Worm (Caenorhabditis elegans): ENCODE measurements around the gene copb-2.

The copb-2 gene

ce11 chrIV:9444417-9445026, 15.0 kb upstream of the copb-2 start (continued):
- TF ChIP-seq C38D4.7 (GFP tag; optimal IDR thresholded peaks at IDR 0.05), result no peak
- peak; percentile 67 for TF ChIP-seq rnt-1 (tag; optimal IDR thresholded peaks at IDR 0.05)
- TF ChIP-seq odd-2 (tag; optimal IDR thresholded peaks at IDR 0.05), result no peak
- peak; percentile 50 for TF ChIP-seq unc-55 (GFP tag; optimal IDR thresholded peaks at IDR 0.05)
- peak; percentile 87 for TF ChIP-seq tbx-2 (tag; optimal IDR thresholded peaks at IDR 0.05)
- TF ChIP-seq F13H6.1 (tag; optimal IDR thresholded peaks at IDR 0.05), result peak; percentile 42
- TF ChIP-seq pag-3 (tag; optimal IDR thresholded peaks at IDR 0.05; ENCODE audit: borderline replicate concordance), result no peak
- TF ChIP-seq ama-1 (optimal IDR thresholded peaks at IDR 0.05), result peak; percentile 97
- peak; percentile 77 for TF ChIP-seq elt-2 (tag; optimal IDR thresholded peaks at IDR 0.05)
- no peak for TF ChIP-seq zip-5 (tag; optimal IDR thresholded peaks at IDR 0.05)
- peak; percentile 37 for TF ChIP-seq sdc-2 (tag; optimal IDR thresholded peaks at IDR 0.05)
- TF ChIP-seq pat-9 (tag; optimal IDR thresholded peaks at IDR 0.05), result no peak
- no peak for TF ChIP-seq dmd-4 (tag; optimal IDR thresholded peaks at IDR 0.05; ENCODE audit: borderline replicate concordance)
- peak; percentile 86 for TF ChIP-seq ceh-31 (tag; optimal IDR thresholded peaks at IDR 0.05)
- peak; percentile 23 for TF ChIP-seq fkh-6 (tag; optimal IDR thresholded peaks at IDR 0.05)
- no peak for TF ChIP-seq ceh-45 (GFP tag; IDR thresholded peaks at IDR 0.05)
- TF ChIP-seq Y22D7AL.16 (tag; optimal IDR thresholded peaks at IDR 0.05), result no peak
- peak; percentile 59 for TF ChIP-seq pax-1 (tag; optimal IDR thresholded peaks at IDR 0.05)
- TF ChIP-seq che-1 (tag; optimal IDR thresholded peaks at IDR 0.05), result peak; percentile 33
- TF ChIP-seq ceh-9 (tag; optimal IDR thresholded peaks at IDR 0.05), result no peak
- no peak for TF ChIP-seq nhr-232 (tag; optimal IDR thresholded peaks at IDR 0.05)
- no peak for TF ChIP-seq hlh-6 (tag; optimal IDR thresholded peaks at IDR 0.05)
- TF ChIP-seq ets-4 (tag; optimal IDR thresholded peaks at IDR 0.05), result peak; percentile 61
- no peak for TF ChIP-seq nhr-11 (tag; optimal IDR thresholded peaks at IDR 0.05)
- peak; percentile 61 for TF ChIP-seq ceh-30 (tag; optimal IDR thresholded peaks at IDR 0.05)
- no peak for TF ChIP-seq ahr-1 (tag; optimal IDR thresholded peaks at IDR 0.05)
- TF ChIP-seq ceh-24 (tag; optimal IDR thresholded peaks at IDR 0.05), result no peak
- peak; percentile 6 for TF ChIP-seq C08G9.2 (tag; optimal IDR thresholded peaks at IDR 0.05)
- TF ChIP-seq elt-4 (tag; optimal IDR thresholded peaks at IDR 0.05), result no peak
- no peak for TF ChIP-seq fax-1 (tag; optimal IDR thresholded peaks at IDR 0.05)
- TF ChIP-seq ceh-22 (tag; optimal IDR thresholded peaks at IDR 0.05), result peak; percentile 16
- no peak for TF ChIP-seq eyg-1 (tag; optimal IDR thresholded peaks at IDR 0.05)
- no peak for TF ChIP-seq lim-6 (tag; optimal IDR thresholded peaks at IDR 0.05)
- TF ChIP-seq ceh-2 (tag; optimal IDR thresholded peaks at IDR 0.05), result peak; percentile 41
- peak; percentile 7 for TF ChIP-seq pha-2 (tag; optimal IDR thresholded peaks at IDR 0.05)
- no peak for TF ChIP-seq hlh-15 (tag; optimal IDR thresholded peaks at IDR 0.05)
- peak; percentile 40 for TF ChIP-seq ztf-16 (tag; optimal IDR thresholded peaks at IDR 0.05)
- peak; percentile 76 for TF ChIP-seq ref-2 (tag; optimal IDR thresholded peaks at IDR 0.05)
- peak; percentile 79 for TF ChIP-seq unc-42 (tag; optimal IDR thresholded peaks at IDR 0.05)
- no peak for TF ChIP-seq sox-4 (tag; optimal IDR thresholded peaks at IDR 0.05)
- TF ChIP-seq lin-11 (tag; optimal IDR thresholded peaks at IDR 0.05), result no peak
- no peak for TF ChIP-seq gmeb-2 (tag; optimal IDR thresholded peaks at IDR 0.05)
- TF ChIP-seq npax-4 (tag; optimal IDR thresholded peaks at IDR 0.05), result no peak

ce11 chrIV:9445407-9445806, 14.1 kb upstream of the copb-2 start, which contains the start of gene hsp-12.3:
Gene hsp-12.3, minus strand, starts transcription at chrIV:9445507.
- no peak for TF ChIP-seq C08G9.2 (tag; optimal IDR thresholded peaks at IDR 0.05)
- no peak for TF ChIP-seq ceh-22 (tag; optimal IDR thresholded peaks at IDR 0.05)
- TF ChIP-seq pha-4 (tag; optimal IDR thresholded peaks at IDR 0.05), result no peak
- TF ChIP-seq che-1 (tag; optimal IDR thresholded peaks at IDR 0.05), result no peak
- no peak for TF ChIP-seq hlh-13 (GFP tag; optimal IDR thresholded peaks at IDR 0.05)
- TF ChIP-seq ceh-24 (tag; optimal IDR thresholded peaks at IDR 0.05), result no peak
- no peak for TF ChIP-seq mec-3 (tag; optimal IDR thresholded peaks at IDR 0.05; ENCODE audit: borderline replicate concordance)
- no peak for TF ChIP-seq npax-4 (tag; optimal IDR thresholded peaks at IDR 0.05)
- no peak for TF ChIP-seq ahr-1 (tag; optimal IDR thresholded peaks at IDR 0.05)
- TF ChIP-seq lin-11 (tag; optimal IDR thresholded peaks at IDR 0.05), result no peak
- TF ChIP-seq Y22D7AL.16 (tag; optimal IDR thresholded peaks at IDR 0.05), result no peak
- no peak for TF ChIP-seq unc-55 (GFP tag; optimal IDR thresholded peaks at IDR 0.05)
- no peak for TF ChIP-seq ceh-14 (tag; optimal IDR thresholded peaks at IDR 0.05)
- TF ChIP-seq ceh-6 (GFP tag; optimal IDR thresholded peaks at IDR 0.05), result no peak
- TF ChIP-seq eyg-1 (tag; optimal IDR thresholded peaks at IDR 0.05), result no peak
- TF ChIP-seq C38D4.7 (GFP tag; optimal IDR thresholded peaks at IDR 0.05), result no peak
- no peak for TF ChIP-seq ttx-3 (tag; optimal IDR thresholded peaks at IDR 0.05)

All from whole organism, late embryonic.